Worm (Caenorhabditis elegans): ENCODE data around the gene mnk-1.

mnk-1 gene

DNA sequence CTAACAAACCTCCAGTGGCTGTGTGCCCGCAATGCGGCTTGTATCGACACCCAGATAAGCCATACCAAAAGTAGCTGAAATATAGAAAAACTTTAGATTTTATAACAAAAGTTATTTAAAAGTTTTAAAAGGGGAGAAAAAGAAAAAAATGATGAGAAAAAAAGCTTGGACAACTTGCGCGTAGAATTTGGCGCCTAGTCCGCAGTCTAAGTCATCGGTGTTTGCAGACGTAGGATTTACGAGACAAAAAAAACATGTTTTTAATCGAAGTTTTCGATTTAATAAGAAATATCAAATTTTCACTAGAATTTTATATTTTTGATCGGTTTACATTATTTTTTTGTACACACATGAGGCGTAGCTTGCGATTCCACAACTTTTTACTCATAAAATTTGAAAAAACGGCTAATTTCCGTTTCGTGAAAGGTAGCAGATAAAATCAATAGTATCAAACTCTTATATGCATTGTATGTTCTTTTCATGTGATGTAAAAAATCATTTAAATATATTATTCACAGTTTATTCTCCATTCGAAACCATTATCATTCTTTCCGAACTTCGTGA is 12.8 kb downstream of the mnk-1 start, which contains the start of gene pro-1 (continued):
- peak; percentile 60 for TF ChIP-seq unc-86 (tag; optimal IDR thresholded peaks at IDR 0.05)
- TF ChIP-seq nhr-84 (tag; optimal IDR thresholded peaks at IDR 0.05), result no peak
- TF ChIP-seq nhr-11 (tag; optimal IDR thresholded peaks at IDR 0.05), result peak; percentile 53
- TF ChIP-seq sup-37 (GFP tag; optimal IDR thresholded peaks at IDR 0.05), result no peak
- no peak for TF ChIP-seq ces-1 (GFP tag; optimal IDR thresholded peaks at IDR 0.05)
- TF ChIP-seq aly-2 (tag; optimal IDR thresholded peaks at IDR 0.05), result peak; percentile 89
- TF ChIP-seq C04F5.9 (tag; optimal IDR thresholded peaks at IDR 0.05), result peak; percentile 19
- TF ChIP-seq isw-1 (GFP tag; IDR thresholded peaks at IDR 0.05), result peak; percentile 45; the same call in 1 of the 2 replicates
- TF ChIP-seq pqm-1 (tag; optimal IDR thresholded peaks at IDR 0.05), result no peak
- peak in 1 of 2 experiments; percentile 67 for TF ChIP-seq mdl-1 (tag; optimal IDR thresholded peaks at IDR 0.05)
- TF ChIP-seq nhr-237 (tag; optimal IDR thresholded peaks at IDR 0.05), result no peak
- TF ChIP-seq nhr-76 (tag; optimal IDR thresholded peaks at IDR 0.05), result no peak
- peak; percentile 48 for TF ChIP-seq pag-3 (tag; optimal IDR thresholded peaks at IDR 0.05; ENCODE audit: borderline replicate concordance, insufficient read depth)
- TF ChIP-seq F16B12.6 (tag; optimal IDR thresholded peaks at IDR 0.05), result peak; percentile 97
- no peak for TF ChIP-seq ceh-90 (tag; optimal IDR thresholded peaks at IDR 0.05)
- peak; percentile 64 for TF ChIP-seq skn-1 (tag; optimal IDR thresholded peaks at IDR 0.05)
- peak; percentile 25 for TF ChIP-seq snpc-4 (tag; optimal IDR thresholded peaks at IDR 0.05)
- peak; percentile 46 for TF ChIP-seq fkh-8 (tag; optimal IDR thresholded peaks at IDR 0.05)
- no peak for TF ChIP-seq hlh-4 (tag; optimal IDR thresholded peaks at IDR 0.05)
- TF ChIP-seq lsy-2 (tag; optimal IDR thresholded peaks at IDR 0.05), result peak; percentile 82
- TF ChIP-seq elt-3 (tag; optimal IDR thresholded peaks at IDR 0.05), result peak in 2 of 6 experiments; percentile 42 to 77
- TF ChIP-seq unc-130 (tag; optimal IDR thresholded peaks at IDR 0.05), result peak; percentile 62
- peak; percentile 53 to 76 (median 67) for TF ChIP-seq dpl-1 (GFP tag; optimal IDR thresholded peaks at IDR 0.05)
- TF ChIP-seq lin-39 (tag; optimal IDR thresholded peaks at IDR 0.05), result peak; percentile 43
- TF ChIP-seq nhr-77 (tag; optimal IDR thresholded peaks at IDR 0.05), result peak; percentile 13
- TF ChIP-seq jun-1 (tag; optimal IDR thresholded peaks at IDR 0.05), result peak; percentile 4
- peak; percentile 77 for TF ChIP-seq lin-13 (GFP tag; optimal IDR thresholded peaks at IDR 0.05)
- TF ChIP-seq nhr-12 (tag; optimal IDR thresholded peaks at IDR 0.05), result no peak
- TF ChIP-seq sptf-1 (tag; optimal IDR thresholded peaks at IDR 0.05), result no peak
- peak; percentile 70 for TF ChIP-seq lin-14 (GFP tag; optimal IDR thresholded peaks at IDR 0.05)
- TF ChIP-seq rnt-1 (tag; optimal IDR thresholded peaks at IDR 0.05), result peak; percentile 81
- peak; percentile 50 for TF ChIP-seq elt-2 (tag; optimal IDR thresholded peaks at IDR 0.05)
- TF ChIP-seq unc-98 (GFP tag; IDR thresholded peaks at IDR 0.05), result 0 out of 2 replicates have a peak, but pooled peaks have one; percentile 4
- peak; percentile 88 for TF ChIP-seq nhr-90 (tag; optimal IDR thresholded peaks at IDR 0.05; ENCODE audit: poor library complexity)
- TF ChIP-seq lin-35 (GFP tag; optimal IDR thresholded peaks at IDR 0.05), result peak; percentile 66 to 83
- no peak for TF ChIP-seq unc-30 (tag; optimal IDR thresholded peaks at IDR 0.05)
- peak; percentile 75 for TF ChIP-seq C16A3.4 (tag; optimal IDR thresholded peaks at IDR 0.05)
- TF ChIP-seq ceh-88 (GFP tag; IDR thresholded peaks at IDR 0.05), result peak; percentile 85
- TF ChIP-seq lir-3 (tag; optimal IDR thresholded peaks at IDR 0.05; ENCODE audit: poor library complexity), result peak; percentile 28
- TF ChIP-seq zip-4 (GFP tag; optimal IDR thresholded peaks at IDR 0.05), result no peak
- TF ChIP-seq fkh-4 (tag; optimal IDR thresholded peaks at IDR 0.05; ENCODE audit: borderline replicate concordance), result peak; percentile 4
- peak; percentile 84 for TF ChIP-seq nhr-85 (tag)
- TF ChIP-seq hpl-2 (GFP tag; optimal IDR thresholded peaks at IDR 0.05), result no peak
- TF ChIP-seq ama-1 (optimal IDR thresholded peaks at IDR 0.05), result peak; percentile 98
- TF ChIP-seq efl-1 (optimal IDR thresholded peaks at IDR 0.05), result peak; percentile 64 to 76
- peak; percentile 70 to 98 for TF ChIP-seq efl-1 (GFP tag; optimal IDR thresholded peaks at IDR 0.05 in 1 of 2)
- TF ChIP-seq ztf-4 (tag; optimal IDR thresholded peaks at IDR 0.05), result peak; percentile 92
- no peak for TF ChIP-seq zag-1 (tag; optimal IDR thresholded peaks at IDR 0.05)
- TF ChIP-seq aha-1 (tag; optimal IDR thresholded peaks at IDR 0.05), result no peak
- TF ChIP-seq irx-1 (tag; optimal IDR thresholded peaks at IDR 0.05), result peak; percentile 80
- TF ChIP-seq mab-9 (GFP tag; IDR thresholded peaks at IDR 0.05), result peak; percentile 37
- peak; percentile 79 for TF ChIP-seq nhr-19 (GFP tag; conservative IDR thresholded peaks at IDR 0.05)
- TF ChIP-seq xbp-1 (tag; optimal IDR thresholded peaks at IDR 0.05), result peak; percentile 52
